Fruit fly (Drosophila melanogaster): ENCODE data around the gene CG2201.

dm6 chr2L:21632032-21632587 is 8.2 kb upstream of the CG2201 start, which contains the start of gene Ac3:
- TF ChIP-seq Lhr (GFP tag; optimal IDR thresholded peaks at IDR 0.05) (no peak), toy (GFP tag; IDR thresholded peaks at IDR 0.05) (no peak), hbn (GFP tag; IDR thresholded peaks at IDR 0.05; ENCODE audit: partially characterized antibody) (no peak), pnt (GFP tag; optimal IDR thresholded peaks at IDR 0.05) (no peak), CG1602 (GFP tag; optimal IDR thresholded peaks at IDR 0.05) (no peak), Hmx (GFP tag; optimal IDR thresholded peaks at IDR 0.05) (no peak)

Data from whole organism, embryonic.